Fruit fly (Drosophila melanogaster) whole organism, embryonic: ENCODE results near the gene kirre.

ENCODE experiments used
- CG10267 ChIP-seq: fragments of 200-800 bp; sonication (Bioruptor generic); optimal IDR thresholded peaks from 2 replicates; lab custom pipeline; 2018; ENCODE audit warnings: missing biosample characterization, mild to moderate bottlenecking, missing genetic modification characterization, moderate library complexity
- CG10366 ChIP-seq: fragments of 200-800 bp; sonication (Bioruptor generic); IDR thresholded peaks from 2 replicates; pipeline ENCODE4 v1.3.6; 2022; ENCODE audit warnings: missing biosample characterization, missing genetic modification characterization
- CG10979 ChIP-seq: fragments of 200-800 bp; sonication (Bioruptor generic); optimal IDR thresholded peaks from 2 replicates; lab custom pipeline; 2018; ENCODE audit warnings: missing biosample characterization, mild to moderate bottlenecking, missing genetic modification characterization, moderate library complexity
- CG12769 ChIP-seq: fragments of 200-800 bp; sonication (Bioruptor generic); optimal IDR thresholded peaks from 2 replicates; lab custom pipeline; 2019; ENCODE audit warnings: missing biosample characterization, mild to moderate bottlenecking, missing genetic modification characterization, moderate library complexity
- CG15073 ChIP-seq: fragments of 200-800 bp; sonication (Bioruptor generic); optimal IDR thresholded peaks from 2 replicates; lab custom pipeline; 2016; ENCODE audit warnings: missing biosample characterization, missing genetic modification characterization
- CG15696 ChIP-seq: fragments of 200-800 bp; sonication (Bioruptor generic); optimal IDR thresholded peaks from 2 replicates; lab custom pipeline; 2019; ENCODE audit warnings: missing biosample characterization, mild to moderate bottlenecking, missing genetic modification characterization, moderate library complexity
- CG16815 ChIP-seq: fragments of 200-800 bp; sonication (Bioruptor generic); optimal IDR thresholded peaks from 3 replicates; lab custom pipeline; 2017; ENCODE audit warnings: missing biosample characterization, mild to moderate bottlenecking, missing genetic modification characterization
- CG2120 ChIP-seq: fragments of 200-800 bp; sonication (Bioruptor generic); optimal IDR thresholded peaks from 3 replicates; lab custom pipeline; 2016; ENCODE audit warnings: missing biosample characterization, missing genetic modification characterization
- CG2202 ChIP-seq: fragments of 200-800 bp; sonication (Bioruptor generic); optimal IDR thresholded peaks from 2 replicates; lab custom pipeline; 2018; ENCODE audit warnings: missing biosample characterization, mild to moderate bottlenecking, missing genetic modification characterization
- CG2712 ChIP-seq: fragments of 200-800 bp; optimal IDR thresholded peaks from 3 replicates; lab custom pipeline; 2019; ENCODE audit warnings: missing biosample characterization, mild to moderate bottlenecking, missing genetic modification characterization, moderate library complexity
- CG2875 ChIP-seq: fragments of 200-800 bp; sonication (Bioruptor generic); optimal IDR thresholded peaks from 2 replicates; lab custom pipeline; 2017; ENCODE audit warnings: missing biosample characterization, mild to moderate bottlenecking, missing genetic modification characterization, missing genetic modification reagents
- CG33213 ChIP-seq: fragments of 200-800 bp; sonication (Bioruptor generic); optimal IDR thresholded peaks from 3 replicates; lab custom pipeline; 2016; ENCODE audit warnings: missing biosample characterization, missing genetic modification characterization
- CG4282 ChIP-seq: fragments of 200-800 bp; sonication (Bioruptor generic); optimal IDR thresholded peaks from 2 replicates; lab custom pipeline; 2016; ENCODE audit warnings: missing biosample characterization, missing genetic modification characterization
- CG4360 ChIP-seq: fragments of 200-800 bp; sonication (Bioruptor generic); IDR thresholded peaks from 2 replicates; pipeline ENCODE4 v1.3.6; 2022; ENCODE audit warnings: missing biosample characterization, missing genetic modification characterization
- CG7839 ChIP-seq: fragments of 200-800 bp; sonication (Bioruptor generic); optimal IDR thresholded peaks from 3 replicates; lab custom pipeline; 2018; ENCODE audit warnings: missing biosample characterization, mild to moderate bottlenecking, missing genetic modification characterization, moderate library complexity
- CG8089 ChIP-seq: fragments of 200-800 bp; sonication (Bioruptor generic); optimal IDR thresholded peaks from 3 replicates; lab custom pipeline; 2016; ENCODE audit warnings: missing biosample characterization, missing genetic modification characterization
- CG8388 ChIP-seq: fragments of 200-800 bp; sonication (Bioruptor generic); optimal IDR thresholded peaks from 2 replicates; lab custom pipeline; 2019; ENCODE audit warnings: missing biosample characterization, mild to moderate bottlenecking, missing genetic modification characterization, moderate library complexity
- CG9727 ChIP-seq: fragments of 200-800 bp; sonication (Bioruptor generic); optimal IDR thresholded peaks from 3 replicates; lab custom pipeline; 2017; ENCODE audit warnings: missing biosample characterization, mild to moderate bottlenecking, missing genetic modification characterization
- CrebB ChIP-seq: fragments of 200-800 bp; sonication (Bioruptor generic); optimal IDR thresholded peaks from 3 replicates; lab custom pipeline; 2018; ENCODE audit warnings: missing biosample characterization, mild to moderate bottlenecking, missing genetic modification characterization
- Dek ChIP-seq: fragments of 200-800 bp; sonication (Bioruptor generic); optimal IDR thresholded peaks from 3 replicates; lab custom pipeline; 2019; ENCODE audit warnings: missing biosample characterization, mild to moderate bottlenecking, missing genetic modification characterization, moderate library complexity
- Dref ChIP-seq: fragments of 200-800 bp; sonication (Bioruptor generic); IDR thresholded peaks from 2 replicates; pipeline ENCODE4 v1.3.6; 2022; ENCODE audit warnings: missing biosample characterization, missing genetic modification characterization
- Fer3 ChIP-seq: fragments of 200-800 bp; sonication (Bioruptor generic); optimal IDR thresholded peaks from 2 replicates; lab custom pipeline; 2018; ENCODE audit warnings: missing biosample characterization, mild to moderate bottlenecking, missing genetic modification characterization, moderate library complexity
- HLHmδ ChIP-seq: fragments of 200-800 bp; sonication (Bioruptor generic); optimal IDR thresholded peaks from 2 replicates; lab custom pipeline; 2018; ENCODE audit warnings: missing biosample characterization, mild to moderate bottlenecking, missing genetic modification characterization, moderate library complexity
- Hand ChIP-seq: fragments of 200-800 bp; sonication (Bioruptor generic); optimal IDR thresholded peaks from 2 replicates; lab custom pipeline; 2017; ENCODE audit warnings: mild to moderate bottlenecking, missing biosample characterization, missing genetic modification reagents, missing genetic modification characterization
- Pdp1 ChIP-seq, 2 experiments: fragments of 200-800 bp; sonication (Bioruptor generic); optimal IDR thresholded peaks; 3 replicates each; lab custom pipeline; 2016; ENCODE audit warnings: missing biosample characterization in 2 of 2, missing genetic modification characterization in 2 of 2, mild to moderate bottlenecking in 1 of 2, moderate library complexity in 1 of 2
- Side ChIP-seq: fragments of 200-800 bp; sonication (Bioruptor generic); optimal IDR thresholded peaks from 2 replicates; lab custom pipeline; 2016; ENCODE audit warnings: missing biosample characterization, missing genetic modification characterization
- Sry-β ChIP-seq: fragments of 200-800 bp; sonication (Bioruptor generic); optimal IDR thresholded peaks from 2 replicates; lab custom pipeline; 2018; ENCODE audit warnings: missing biosample characterization, mild to moderate bottlenecking, missing genetic modification characterization, moderate library complexity
- YL-1 ChIP-seq: fragments of 200-800 bp; sonication (Bioruptor generic); optimal IDR thresholded peaks from 3 replicates; lab custom pipeline; 2017; ENCODE audit warnings: missing biosample characterization, mild to moderate bottlenecking, missing genetic modification characterization
- dimm ChIP-seq: fragments of 200-800 bp; sonication (Bioruptor generic); IDR thresholded peaks from 2 replicates; pipeline ENCODE4 v1.3.6; 2022; ENCODE audit warnings: missing biosample characterization, missing genetic modification characterization
- esg ChIP-seq: fragments of 200-800 bp; sonication (Bioruptor generic); conservative IDR thresholded peaks from 2 replicates; pipeline ENCODE4 v1.3.6; 2022; ENCODE audit warnings: missing biosample characterization, missing genetic modification characterization
- fu2 ChIP-seq: fragments of 200-800 bp; sonication (Bioruptor generic); optimal IDR thresholded peaks from 2 replicates; lab custom pipeline; 2016; ENCODE audit warnings: missing biosample characterization, missing genetic modification characterization
- hbn ChIP-seq: fragments of 200-800 bp; sonication (Bioruptor generic); IDR thresholded peaks from 2 replicates; pipeline ENCODE4 v1.3.6; 2022; ENCODE audit warnings: missing biosample characterization, missing genetic modification characterization; ENCODE audit not compliant: partially characterized antibody
- knrl ChIP-seq: fragments of 200-800 bp; sonication (Bioruptor generic); IDR thresholded peaks from 3 replicates; pipeline ENCODE4 v1.3.6; 2022; ENCODE audit warnings: missing biosample characterization, missing genetic modification characterization; ENCODE audit not compliant: partially characterized antibody
- lmd ChIP-seq: fragments of 200-800 bp; sonication (Bioruptor generic); IDR thresholded peaks from 2 replicates; pipeline ENCODE4 v1.3.6; 2022; ENCODE audit warnings: missing biosample characterization, missing genetic modification characterization
- lola ChIP-seq, 3 experiments: fragments of >200 bp in 2 of 3; fragments of 200-800 bp in 1 of 3; sonication (Bioruptor generic) in 1 of 3; optimal IDR thresholded peaks; 2 replicates each; lab custom pipeline; 2017 to 2019; ENCODE audit warnings: missing biosample characterization in 3 of 3, missing genetic modification characterization in 3 of 3, mild to moderate bottlenecking in 1 of 3, moderate library complexity in 1 of 3
- mirr ChIP-seq: fragments of 200-800 bp; sonication (Bioruptor generic); optimal IDR thresholded peaks from 3 replicates; lab custom pipeline; 2018; ENCODE audit warnings: missing biosample characterization, mild to moderate bottlenecking, missing genetic modification characterization
- mld ChIP-seq: fragments of 200-800 bp; sonication (Bioruptor generic); IDR thresholded peaks from 3 replicates; pipeline ENCODE4 v1.3.6; 2022; ENCODE audit warnings: missing biosample characterization, missing genetic modification characterization; ENCODE audit not compliant: partially characterized antibody
- nerfin-2 ChIP-seq: fragments of 200-800 bp; sonication (Bioruptor generic); IDR thresholded peaks from 2 replicates; pipeline ENCODE4 v1.3.6; 2022; ENCODE audit warnings: missing biosample characterization, missing genetic modification characterization; ENCODE audit not compliant: partially characterized antibody
- onecut ChIP-seq: fragments of 200-800 bp; sonication (Bioruptor generic); IDR thresholded peaks from 2 replicates; pipeline ENCODE4 v1.3.6; 2022; ENCODE audit warnings: missing biosample characterization, missing genetic modification characterization
- org-1 ChIP-seq: fragments of 200-800 bp; sonication (Bioruptor generic); optimal IDR thresholded peaks from 2 replicates; lab custom pipeline; 2017; ENCODE audit warnings: missing biosample characterization, missing genetic modification characterization
- pan ChIP-seq, 4 experiments: fragments of >200 bp in 3 of 4; fragments of 200-800 bp in 1 of 4; sonication (Bioruptor generic) in 1 of 4; optimal IDR thresholded peaks in 3 of 4; IDR thresholded peaks in 1 of 4; 2 replicates each; pipeline versions ENCODE4 v1.3.6 to Lab custom; 2017 to 2022; ENCODE audit warnings: missing biosample characterization in 2 of 4, missing genetic modification characterization in 2 of 4, mixed read lengths in 1 of 4
- phol ChIP-seq: fragments of 200-800 bp; sonication (Bioruptor generic); optimal IDR thresholded peaks from 3 replicates; lab custom pipeline; 2018; ENCODE audit warnings: missing biosample characterization, mild to moderate bottlenecking, missing genetic modification characterization, moderate library complexity
- prd ChIP-seq, 3 experiments: fragments of >200 bp in 2 of 3; fragments of 200-800 bp in 1 of 3; sonication (Bioruptor generic) in 1 of 3; optimal IDR thresholded peaks in 2 of 3; IDR thresholded peaks in 1 of 3; 2 replicates in 2 of 3; 3 replicates in 1 of 3; pipeline versions ENCODE4 v1.3.6 to Lab custom; 2017 to 2022; ENCODE audit warnings: missing biosample characterization in 1 of 3, missing genetic modification characterization in 1 of 3
- rib ChIP-seq: fragments of 200-800 bp; sonication (Bioruptor generic); IDR thresholded peaks from 2 replicates; pipeline ENCODE4 v1.3.6; 2022; ENCODE audit warnings: missing biosample characterization, missing genetic modification characterization
- ro ChIP-seq: fragments of 200-800 bp; sonication (Bioruptor generic); IDR thresholded peaks from 2 replicates; pipeline ENCODE4 v1.3.6; 2022; ENCODE audit warnings: missing biosample characterization, missing genetic modification characterization
- seq ChIP-seq: fragments of 200-800 bp; sonication (Bioruptor generic); IDR thresholded peaks from 2 replicates; pipeline ENCODE4 v1.3.6; 2022; ENCODE audit warnings: missing biosample characterization, missing genetic modification characterization
- sisA ChIP-seq: fragments of 200-800 bp; sonication (Bioruptor generic); IDR thresholded peaks from 2 replicates; pipeline ENCODE4 v1.3.6; 2022; ENCODE audit warnings: missing biosample characterization, missing genetic modification characterization
- sug ChIP-seq: fragments of 200-800 bp; optimal IDR thresholded peaks from 2 replicates; lab custom pipeline; 2019; ENCODE audit warnings: missing biosample characterization, mild to moderate bottlenecking, missing genetic modification characterization, moderate library complexity
- tin ChIP-seq: fragments of 200-800 bp; sonication (Bioruptor generic); optimal IDR thresholded peaks from 3 replicates; lab custom pipeline; 2016; ENCODE audit warnings: missing biosample characterization, missing genetic modification characterization

The kirre gene

DNA sequence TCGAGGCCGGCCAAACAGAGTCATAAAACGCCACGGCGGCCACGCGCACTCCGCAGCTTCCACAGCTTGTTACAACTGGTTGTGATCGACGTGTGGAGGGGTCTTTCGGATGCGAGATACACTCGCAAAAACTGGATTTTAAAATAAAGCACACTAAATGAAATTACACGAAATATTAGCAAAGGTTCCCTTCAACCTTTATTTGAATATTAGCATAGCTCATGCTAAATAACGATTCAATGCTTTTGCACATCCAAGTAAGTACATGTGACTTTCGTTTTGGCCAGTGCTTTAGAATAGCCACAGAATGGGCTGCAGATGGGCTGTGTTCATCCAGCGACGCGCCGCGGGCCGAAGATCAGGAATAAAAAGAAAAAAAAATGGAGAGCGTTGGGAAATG lies 305.8 kb downstream of the kirre start (continued):
- peak; percentile 85 for TF ChIP-seq sisA (GFP tag; lab: Robert Waterston, UW)
- no peak for TF ChIP-seq rib
- TF ChIP-seq phol (tag; lab: Kevin White, UChicago) = peak; percentile 77
- peak; percentile 56 for TF ChIP-seq CG16815 (GFP tag; lab: Kevin White, UChicago)
- TF ChIP-seq lmd (GFP tag; lab: Robert Waterston, UW) = peak; percentile 70
- peak; percentile 79 for TF ChIP-seq CG2202 (tag; lab: Kevin White, UChicago)
- no peak for TF ChIP-seq CG4360 (GFP tag; lab: Robert Waterston, UW)
- peak; percentile 70 for TF ChIP-seq CG2875 (GFP tag; lab: Kevin White, UChicago)
- peak; percentile 66 for TF ChIP-seq esg (GFP tag; lab: Robert Waterston, UW)
- TF ChIP-seq ro (GFP tag; lab: Robert Waterston, UW) = peak; percentile 33; the same call in 1 of the 2 replicates
- peak; percentile 73 for TF ChIP-seq CG8089 (GFP tag; lab: Kevin White, UChicago)
- no peak for TF ChIP-seq CG4282
- TF ChIP-seq Hand (GFP tag; lab: Kevin White, UChicago) = no peak
- peak; percentile 87 for TF ChIP-seq CG10979 (tag; lab: Kevin White, UChicago)
- TF ChIP-seq prd (optimal IDR thresholded peaks at IDR 0.05; lab: Kevin White, UChicago) = no peak
- peak; percentile 80 for TF ChIP-seq prd (GFP tag; IDR thresholded peaks at IDR 0.05; lab: Robert Waterston, UW)
- peak; percentile 77 for TF ChIP-seq CG8388 (GFP tag; lab: Kevin White, UChicago)
- TF ChIP-seq sug (tag; lab: Kevin White, UChicago) = no peak
- TF ChIP-seq org-1 (GFP tag; lab: Kevin White, UChicago) = peak; percentile 56
- TF ChIP-seq Sry-β = no peak
- TF ChIP-seq HLHmδ (GFP tag; lab: Kevin White, UChicago) = no peak
- TF ChIP-seq seq = peak; percentile 28; the same call in 1 of the 2 replicates
- TF ChIP-seq nerfin-2 (GFP tag; lab: Robert Waterston, UW) = no peak
- peak; percentile 26 for TF ChIP-seq Fer3 (tag; lab: Kevin White, UChicago)
- no peak for TF ChIP-seq Dref (GFP tag; lab: Robert Waterston, UW)
- no peak for TF ChIP-seq YL-1
- no peak for TF ChIP-seq fu2 (GFP tag; lab: Kevin White, UChicago)
- no peak for TF ChIP-seq Dek (tag; lab: Kevin White, UChicago)
- peak; percentile 56 for TF ChIP-seq CG33213 (GFP tag; lab: Kevin White, UChicago)
- no peak for TF ChIP-seq CG15696 (tag; lab: Kevin White, UChicago)
- peak; percentile 51 for TF ChIP-seq CG9727 (GFP tag; lab: Kevin White, UChicago)
- TF ChIP-seq CG10267 (tag; lab: Kevin White, UChicago) = peak; percentile 68
- TF ChIP-seq CG2120 (GFP tag; lab: Kevin White, UChicago) = peak; percentile 22
- no peak for TF ChIP-seq knrl (GFP tag; lab: Robert Waterston, UW)
- peak; percentile 58 for TF ChIP-seq onecut (GFP tag; lab: Robert Waterston, UW)
- no peak for TF ChIP-seq hbn (GFP tag; lab: Robert Waterston, UW)
- peak; percentile 66 for TF ChIP-seq CG12769 (tag; lab: Kevin White, UChicago)
- peak; percentile 57 to 59 for TF ChIP-seq Pdp1 (GFP tag; optimal IDR thresholded peaks at IDR 0.05; lab: Kevin White, UChicago)
- peak; percentile 4 for TF ChIP-seq CrebB (tag; lab: Kevin White, UChicago)
- TF ChIP-seq lola (GFP tag; optimal IDR thresholded peaks at IDR 0.05; lab: Kevin White, UChicago) = peak in 1 of 3 experiments; percentile 84
- TF ChIP-seq CG7839 = peak; percentile 72
- no peak for TF ChIP-seq mld (GFP tag; lab: Robert Waterston, UW)
- TF ChIP-seq CG10366 (GFP tag; lab: Robert Waterston, UW) = peak; percentile 73
- peak; percentile 78 for TF ChIP-seq dimm (GFP tag; lab: Robert Waterston, UW)
- TF ChIP-seq mirr = no peak
- peak; percentile 63 for TF ChIP-seq Side (GFP tag; lab: Kevin White, UChicago)
- TF ChIP-seq CG15073 (GFP tag; lab: Kevin White, UChicago) = no peak
- TF ChIP-seq CG2712 (tag; lab: Kevin White, UChicago) = peak; percentile 87
- TF ChIP-seq pan (optimal IDR thresholded peaks at IDR 0.05; lab: Kevin White, UChicago) = no peak
- peak in 1 of 2 experiments; percentile 74 for TF ChIP-seq pan (GFP tag; optimal IDR thresholded peaks at IDR 0.05 in 1 of 2, IDR thresholded peaks at IDR 0.05 in 1 of 2)
- peak; percentile 71 for TF ChIP-seq tin
